Worm (Caenorhabditis elegans) whole organism, L2 larva: ENCODE data around the gene fbxa-107.

Experiments used
- R02D3.7 ChIP-seq: fragments of 150-350 bp; optimal IDR thresholded peaks from 2 replicates; lab custom pipeline; 2014; ENCODE audit warnings: missing biosample characterization, missing genetic modification characterization
- elt-3 ChIP-seq: sonication (generic microtip); optimal IDR thresholded peaks from 2 replicates; lab custom pipeline; 2017; ENCODE audit warnings: missing biosample characterization, missing genetic modification characterization
- lin-11 ChIP-seq: fragments of 150-350 bp; sonication (generic microtip); optimal IDR thresholded peaks from 2 replicates; lab custom pipeline; 2014; ENCODE audit warnings: missing biosample characterization, missing genetic modification characterization, inconsistent platforms, mixed read lengths
- nhr-23 ChIP-seq: fragments of 150-350 bp; optimal IDR thresholded peaks from 2 replicates; lab custom pipeline; 2014; ENCODE audit warnings: missing biosample characterization, missing genetic modification reagents, missing genetic modification characterization
- nhr-237 ChIP-seq: fragments of 150-350 bp; optimal IDR thresholded peaks from 2 replicates; lab custom pipeline; 2014; ENCODE audit warnings: missing biosample characterization, missing genetic modification characterization
- nhr-25 ChIP-seq: fragments of 150-350 bp; sonication (generic microtip); optimal IDR thresholded peaks from 3 replicates; lab custom pipeline; 2014; ENCODE audit warnings: missing biosample characterization, missing genetic modification characterization
- nhr-77 ChIP-seq: fragments of 150-350 bp; optimal IDR thresholded peaks from 2 replicates; lab custom pipeline; 2014; ENCODE audit warnings: missing biosample characterization, missing genetic modification characterization

ce11 chrV:18138695-18139094 lies 15.0 kb downstream of the fbxa-107 start, which contains the start of gene Y37H2A.10:
- no peak for TF ChIP-seq R02D3.7 (tag; lab: Kevin White, UChicago)
- TF ChIP-seq nhr-77, result no peak
- no peak for TF ChIP-seq nhr-237
- no peak for TF ChIP-seq nhr-25 (tag; lab: Kevin White, UChicago)
- TF ChIP-seq nhr-23 (tag; lab: Kevin White, UChicago), result no peak
- no peak for TF ChIP-seq lin-11 (tag; lab: Kevin White, UChicago)
- TF ChIP-seq elt-3 (tag; lab: Kevin White, UChicago), result no peak
